Worm (Caenorhabditis elegans) whole organism, L3 larva: ENCODE data around the gene Y53C12A.8.

ENCODE experiments used
- fos-1 ChIP-seq: fragments of 150-350 bp; optimal IDR thresholded peaks from 2 replicates; lab custom pipeline; 2014; ENCODE audit warnings: missing biosample characterization, missing genetic modification characterization
- jun-1 ChIP-seq: fragments of 150-350 bp; optimal IDR thresholded peaks from 2 replicates; lab custom pipeline; 2014; ENCODE audit warnings: missing biosample characterization, missing genetic modification reagents, missing genetic modification characterization
- nhr-28 ChIP-seq: fragments of 150-350 bp; optimal IDR thresholded peaks from 2 replicates; lab custom pipeline; 2014; ENCODE audit warnings: missing biosample characterization, missing genetic modification characterization
- tbx-2 ChIP-seq: sonication (generic microtip); optimal IDR thresholded peaks from 2 replicates; lab custom pipeline; 2016; ENCODE audit warnings: mild to moderate bottlenecking, missing genetic modification characterization, missing compliant biosample characterization

- TF ChIP-seq tbx-2 (tag; lab: Kevin White, UChicago), result no peak
- no peak for TF ChIP-seq nhr-28
- TF ChIP-seq jun-1 (tag; lab: Kevin White, UChicago), result no peak
- no peak for TF ChIP-seq fos-1 (tag; lab: Kevin White, UChicago)
Measured at ce11 chrII:9703601-9704000, 3.3 kb upstream of the Y53C12A.8 start, which contains the start of gene mop-25.2.
